Fruit fly (Drosophila melanogaster) whole organism, embryonic: ENCODE results near the gene nmdyn-D7.

Experiments used
- BEAF-32 ChIP-seq: fragments of 200-800 bp; sonication (Bioruptor generic); optimal IDR thresholded peaks from 3 replicates; lab custom pipeline; 2017; ENCODE audit warnings: missing biosample characterization, missing genetic modification characterization, mild to moderate bottlenecking, moderate library complexity, missing genetic modification reagents
- CG10431 ChIP-seq: fragments of 200-800 bp; sonication (Bioruptor generic); optimal IDR thresholded peaks from 3 replicates; lab custom pipeline; 2018; ENCODE audit warnings: missing biosample characterization, mild to moderate bottlenecking, missing genetic modification characterization
- CG11398 ChIP-seq: fragments of 200-800 bp; sonication (Bioruptor generic); optimal IDR thresholded peaks from 2 replicates; lab custom pipeline; 2016; ENCODE audit warnings: missing biosample characterization, missing genetic modification characterization
- CG11695 ChIP-seq: fragments of 200-800 bp; sonication (Bioruptor generic); IDR thresholded peaks from 3 replicates; pipeline ENCODE4 v1.3.6; 2022; ENCODE audit warnings: missing biosample characterization, missing genetic modification characterization
- CG12104 ChIP-seq: fragments of 200-800 bp; sonication (Bioruptor generic); optimal IDR thresholded peaks from 3 replicates; lab custom pipeline; 2016; ENCODE audit warnings: missing biosample characterization, missing genetic modification characterization
- CG12299 ChIP-seq: fragments of 200-800 bp; sonication (Bioruptor generic); optimal IDR thresholded peaks from 2 replicates; lab custom pipeline; 2018; ENCODE audit warnings: missing biosample characterization, mild to moderate bottlenecking, missing genetic modification characterization
- CG13123 ChIP-seq: fragments of 200-800 bp; sonication (Bioruptor generic); optimal IDR thresholded peaks from 2 replicates; lab custom pipeline; 2016; ENCODE audit warnings: missing biosample characterization, missing genetic modification characterization
- CG1647 ChIP-seq: fragments of 200-800 bp; sonication (Bioruptor generic); optimal IDR thresholded peaks from 3 replicates; lab custom pipeline; 2016; ENCODE audit warnings: missing biosample characterization, missing genetic modification characterization
- CG18011 ChIP-seq: fragments of 200-800 bp; sonication (Bioruptor generic); optimal IDR thresholded peaks from 2 replicates; lab custom pipeline; 2017; ENCODE audit warnings: missing biosample characterization, missing genetic modification characterization, mild to moderate bottlenecking, moderate library complexity, missing genotype
- CG2129 ChIP-seq: fragments of 200-800 bp; sonication (Bioruptor generic); IDR thresholded peaks from 2 replicates; pipeline ENCODE4 v1.3.6; 2022; ENCODE audit warnings: missing biosample characterization, missing genetic modification characterization; ENCODE audit not compliant: partially characterized antibody
- CG2889 ChIP-seq: fragments of 200-800 bp; sonication (Bioruptor generic); IDR thresholded peaks from 3 replicates; pipeline ENCODE4 v1.3.6; 2022; ENCODE audit warnings: missing biosample characterization, missing genetic modification characterization
- CG31388 ChIP-seq: fragments of 200-800 bp; sonication (Bioruptor generic); optimal IDR thresholded peaks from 2 replicates; lab custom pipeline; 2016; ENCODE audit warnings: missing biosample characterization, missing genetic modification characterization
- CG31441 ChIP-seq: fragments of 200-800 bp; sonication (Bioruptor generic); IDR thresholded peaks from 2 replicates; pipeline ENCODE4 v1.3.6; 2022; ENCODE audit warnings: missing biosample characterization, missing genetic modification characterization
- CG32767 ChIP-seq: fragments of 200-800 bp; sonication (Bioruptor generic); IDR thresholded peaks from 2 replicates; pipeline ENCODE4 v1.3.6; 2022; ENCODE audit warnings: missing biosample characterization, missing genetic modification characterization
- CG33213 ChIP-seq: fragments of 200-800 bp; sonication (Bioruptor generic); optimal IDR thresholded peaks from 3 replicates; lab custom pipeline; 2016; ENCODE audit warnings: missing biosample characterization, missing genetic modification characterization
- CG33557 ChIP-seq: fragments of 200-800 bp; sonication (Bioruptor generic); optimal IDR thresholded peaks from 2 replicates; lab custom pipeline; 2019; ENCODE audit warnings: missing biosample characterization, mild to moderate bottlenecking, missing genetic modification characterization, moderate library complexity
- CG3726 ChIP-seq: fragments of 200-800 bp; sonication (Bioruptor generic); IDR thresholded peaks from 3 replicates; pipeline ENCODE4, ENCODE4 v1.3.6; 2022; ENCODE audit warnings: missing biosample characterization, missing genetic modification characterization
- CG6254 ChIP-seq: fragments of 200-800 bp; sonication (Bioruptor generic); optimal IDR thresholded peaks from 3 replicates; lab custom pipeline; 2017; ENCODE audit warnings: mild to moderate bottlenecking, missing biosample characterization, missing genetic modification reagents, missing genetic modification characterization
- CG6272 ChIP-seq: fragments of 200-800 bp; sonication (Bioruptor generic); IDR thresholded peaks from 2 replicates; pipeline ENCODE4 v1.3.6; 2022; ENCODE audit warnings: missing biosample characterization, missing genetic modification characterization
- CG9932 ChIP-seq: fragments of 200-800 bp; sonication (Bioruptor generic); IDR thresholded peaks from 2 replicates; pipeline ENCODE4 v1.3.6; 2022; ENCODE audit warnings: missing biosample characterization, missing genetic modification characterization
- CoRest ChIP-seq: fragments of 200-800 bp; sonication (Bioruptor generic); optimal IDR thresholded peaks from 3 replicates; lab custom pipeline; 2018; ENCODE audit warnings: missing biosample characterization, mild to moderate bottlenecking, missing genetic modification characterization, moderate library complexity
- Dbx ChIP-seq: fragments of 200-800 bp; sonication (Bioruptor generic); IDR thresholded peaks from 3 replicates; pipeline ENCODE4 v1.3.6; 2022; ENCODE audit warnings: missing biosample characterization, missing genetic modification characterization
- Doc3 ChIP-seq: fragments of 200-800 bp; sonication (Bioruptor generic); IDR thresholded peaks from 3 replicates; pipeline ENCODE4 v1.3.6; 2022; ENCODE audit warnings: missing biosample characterization, missing genetic modification characterization; ENCODE audit not compliant: partially characterized antibody
- Dp ChIP-seq: fragments of 200-800 bp; sonication (Bioruptor generic); optimal IDR thresholded peaks from 2 replicates; lab custom pipeline; 2018; ENCODE audit warnings: missing biosample characterization, mild to moderate bottlenecking, missing genetic modification characterization, moderate library complexity
- H15 ChIP-seq: fragments of 200-800 bp; sonication (Bioruptor generic); IDR thresholded peaks from 3 replicates; pipeline ENCODE4 v1.3.6; 2022; ENCODE audit warnings: missing biosample characterization, missing genetic modification characterization
- Hr39 ChIP-seq: fragments of >200 bp; optimal IDR thresholded peaks from 2 replicates; lab custom pipeline; 2017
- MESR4 ChIP-seq: fragments of 200-800 bp; sonication (Bioruptor generic); optimal IDR thresholded peaks from 2 replicates; lab custom pipeline; 2018; ENCODE audit warnings: missing biosample characterization, mild to moderate bottlenecking, missing genetic modification characterization, moderate library complexity
- NC2β ChIP-seq: fragments of 200-800 bp; sonication (Bioruptor generic); optimal IDR thresholded peaks from 2 replicates; lab custom pipeline; 2016; ENCODE audit warnings: missing biosample characterization, missing genetic modification characterization
- NfI ChIP-seq: fragments of 200-800 bp; sonication (Bioruptor generic); optimal IDR thresholded peaks from 3 replicates; lab custom pipeline; 2018; ENCODE audit warnings: missing biosample characterization, mild to moderate bottlenecking, missing genetic modification characterization, moderate library complexity
- Sin3A ChIP-seq: fragments of >200 bp; optimal IDR thresholded peaks from 2 replicates; lab custom pipeline; 2018
- Vsx1 ChIP-seq: fragments of 200-800 bp; sonication (Bioruptor generic); optimal IDR thresholded peaks from 2 replicates; lab custom pipeline; 2017; ENCODE audit warnings: missing biosample characterization, mild to moderate bottlenecking, missing genetic modification characterization, missing genetic modification reagents
- Xrp1 ChIP-seq: fragments of 200-800 bp; sonication (Bioruptor generic); IDR thresholded peaks from 2 replicates; pipeline ENCODE4 v1.3.6; 2022; ENCODE audit warnings: missing biosample characterization, missing genetic modification characterization
- ab ChIP-seq: fragments of 200-800 bp; sonication (Bioruptor generic); optimal IDR thresholded peaks from 2 replicates; lab custom pipeline; 2016; ENCODE audit warnings: missing biosample characterization, missing genetic modification characterization
- cas ChIP-seq: fragments of 200-800 bp; sonication (Bioruptor generic); IDR thresholded peaks from 2 replicates; pipeline ENCODE4 v1.3.6; 2022; ENCODE audit warnings: missing biosample characterization, missing genetic modification characterization
- caup ChIP-seq: fragments of 200-800 bp; sonication (Bioruptor generic); optimal IDR thresholded peaks from 3 replicates; lab custom pipeline; 2017; ENCODE audit warnings: missing biosample characterization, mild to moderate bottlenecking, missing genetic modification characterization, moderate library complexity; ENCODE audit not compliant: severe bottlenecking
- cg ChIP-seq: fragments of 200-800 bp; sonication (Bioruptor generic); optimal IDR thresholded peaks from 3 replicates; lab custom pipeline; 2019; ENCODE audit warnings: missing biosample characterization, mild to moderate bottlenecking, missing genetic modification characterization, moderate library complexity
- chn ChIP-seq: fragments of 200-800 bp; sonication (Bioruptor generic); optimal IDR thresholded peaks from 2 replicates; lab custom pipeline; 2016; ENCODE audit warnings: missing biosample characterization, missing genetic modification characterization
- ci ChIP-seq: fragments of 200-800 bp; sonication (Bioruptor generic); IDR thresholded peaks from 3 replicates; pipeline ENCODE4 v1.3.6; 2022; ENCODE audit warnings: missing biosample characterization, missing genetic modification characterization
- disco-r ChIP-seq: fragments of 200-800 bp; sonication (Bioruptor generic); optimal IDR thresholded peaks from 2 replicates; lab custom pipeline; 2016; ENCODE audit warnings: missing biosample characterization, missing genetic modification characterization
- fd102C ChIP-seq: fragments of 200-800 bp; sonication (Bioruptor generic); optimal IDR thresholded peaks from 2 replicates; lab custom pipeline; 2018; ENCODE audit warnings: missing biosample characterization, mild to moderate bottlenecking, missing genetic modification characterization, moderate library complexity
- ham ChIP-seq: fragments of 200-800 bp; sonication (Bioruptor generic); IDR thresholded peaks from 2 replicates; pipeline ENCODE4 v1.3.6; 2022; ENCODE audit warnings: missing biosample characterization, missing genetic modification characterization
- hb ChIP-seq: fragments of 200-800 bp; sonication (Bioruptor generic); IDR thresholded peaks from 3 replicates; pipeline ENCODE4 v1.3.6; 2022; ENCODE audit warnings: missing biosample characterization, missing genetic modification characterization; ENCODE audit not compliant: partially characterized antibody
- jigr1 ChIP-seq: fragments of 200-800 bp; sonication (Bioruptor generic); IDR thresholded peaks from 3 replicates; pipeline ENCODE4 v1.3.6; 2022; ENCODE audit warnings: missing biosample characterization, missing genetic modification characterization
- kah ChIP-seq: fragments of 200-800 bp; sonication (Bioruptor generic); optimal IDR thresholded peaks from 2 replicates; lab custom pipeline; 2018; ENCODE audit warnings: missing biosample characterization, mild to moderate bottlenecking, missing genetic modification characterization
- lilli ChIP-seq: fragments of 200-800 bp; sonication (Bioruptor generic); optimal IDR thresholded peaks from 3 replicates; lab custom pipeline; 2016; ENCODE audit warnings: missing biosample characterization, missing genetic modification characterization
- sens ChIP-seq: fragments of 200-800 bp; sonication (Bioruptor generic); peaks from one replicate; lab custom pipeline; 2016; ENCODE audit warnings: missing biosample characterization, missing genetic modification characterization
- ssp ChIP-seq: fragments of 200-800 bp; sonication (Bioruptor generic); IDR thresholded peaks from 2 replicates; pipeline ENCODE4 v1.3.6; 2022; ENCODE audit warnings: missing biosample characterization, missing genetic modification characterization
- tap ChIP-seq: fragments of 200-800 bp; optimal IDR thresholded peaks from 3 replicates; lab custom pipeline; 2019; ENCODE audit warnings: missing biosample characterization, mild to moderate bottlenecking, missing genetic modification characterization, moderate library complexity
- tna ChIP-seq: fragments of 200-800 bp; sonication (Bioruptor generic); IDR thresholded peaks from 2 replicates; pipeline ENCODE4 v1.3.6; 2022; ENCODE audit warnings: missing biosample characterization, missing genetic modification characterization; ENCODE audit not compliant: partially characterized antibody
- toy ChIP-seq: fragments of 200-800 bp; sonication (Bioruptor generic); IDR thresholded peaks from 2 replicates; pipeline ENCODE4 v1.3.6; 2022; ENCODE audit warnings: missing biosample characterization, missing genetic modification characterization
- trh ChIP-seq: fragments of 200-800 bp; sonication (Bioruptor generic); optimal IDR thresholded peaks from 2 replicates; lab custom pipeline; 2016; ENCODE audit warnings: missing biosample characterization, missing genetic modification characterization

Gene nmdyn-D7

DNA sequence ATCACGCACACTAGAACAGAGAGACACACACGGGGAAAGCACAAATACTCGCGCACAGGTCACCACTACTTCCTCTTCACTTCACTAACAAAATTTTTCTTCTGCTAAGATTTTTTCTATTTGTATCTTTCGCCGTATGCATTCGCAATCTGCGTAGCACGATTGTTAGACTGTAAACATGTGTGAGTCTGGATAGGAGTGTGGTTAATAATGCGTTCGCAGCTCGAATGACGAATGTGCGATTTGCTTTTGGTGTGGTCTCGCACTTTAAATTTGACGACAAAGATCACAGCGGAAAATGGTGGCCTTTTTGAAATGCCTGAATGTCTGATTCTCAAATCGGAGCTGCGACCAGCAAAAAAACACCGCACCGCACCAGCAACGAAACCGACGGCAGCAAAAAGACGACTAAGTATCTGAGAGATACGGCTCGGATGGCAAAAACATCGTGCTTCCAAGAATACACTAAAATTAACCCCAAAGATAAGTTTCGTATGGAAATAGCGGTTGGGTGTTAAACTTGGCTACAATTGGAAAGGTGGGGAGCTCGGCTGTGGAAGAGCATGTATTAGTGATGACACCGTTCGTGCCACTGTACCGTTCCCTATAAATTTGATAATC lies 25.4 kb downstream of the nmdyn-D7 start, which contains the start of gene Unc-115a (continued):
- TF ChIP-seq CG33213 (peak; percentile 76), kah (GFP tag; lab: Kevin White, UChicago) (peak; percentile 32), CG33557 (GFP tag; lab: Kevin White, UChicago) (peak; percentile 26), toy (no peak), CG31388 (no peak), CG13123 (no peak), cg (GFP tag; lab: Kevin White, UChicago) (peak; percentile 93), CG11398 (GFP tag; lab: Kevin White, UChicago) (peak; percentile 55), jigr1 (GFP tag; lab: Robert Waterston, UW) (no peak), CG10431 (GFP tag; lab: Kevin White, UChicago) (peak; percentile 32), NfI (GFP tag; lab: Kevin White, UChicago) (peak; percentile 36), tna (GFP tag; lab: Robert Waterston, UW) (no peak), CG6272 (peak; percentile 30; the same call in 1 of the 2 replicates), disco-r (GFP tag; lab: Kevin White, UChicago) (no peak), Sin3A (lab: Kevin White, UChicago) (peak; percentile 38), CoRest (tag; lab: Kevin White, UChicago) (peak; percentile 27), CG3726 (GFP tag; lab: Robert Waterston, UW) (no peak), caup (GFP tag; lab: Kevin White, UChicago) (peak; percentile 61), CG12104 (peak; percentile 29), CG9932 (GFP tag; lab: Robert Waterston, UW) (no peak), CG11695 (GFP tag; lab: Robert Waterston, UW) (no peak), chn (GFP tag; lab: Kevin White, UChicago) (peak; percentile 68), Dbx (GFP tag; lab: Robert Waterston, UW) (no peak), Doc3 (no peak), CG32767 (GFP tag; lab: Robert Waterston, UW) (no peak), BEAF-32 (GFP tag; lab: Kevin White, UChicago) (peak; percentile 92), CG2129 (GFP tag; lab: Robert Waterston, UW) (no peak), lilli (peak; percentile 39), MESR4 (GFP tag; lab: Kevin White, UChicago) (peak; percentile 53), CG18011 (no peak), CG1647 (GFP tag; lab: Kevin White, UChicago) (peak; percentile 36), trh (GFP tag; lab: Kevin White, UChicago) (no peak), fd102C (GFP tag; lab: Kevin White, UChicago) (peak; percentile 22), sens (GFP tag; lab: Kevin White, UChicago) (peak; percentile 93), CG2889 (GFP tag; lab: Robert Waterston, UW) (no peak), hb (GFP tag; lab: Robert Waterston, UW) (no peak), ssp (GFP tag; lab: Robert Waterston, UW) (no peak), CG31441 (GFP tag; lab: Robert Waterston, UW) (no peak), NC2β (GFP tag; lab: Kevin White, UChicago) (peak; percentile 31), H15 (GFP tag; lab: Robert Waterston, UW) (no peak), CG6254 (GFP tag; lab: Kevin White, UChicago) (no peak), tap (tag; lab: Kevin White, UChicago) (no peak), Vsx1 (GFP tag; lab: Kevin White, UChicago) (no peak), Hr39 (lab: Kevin White, UChicago) (no peak), ci (no peak), ham (GFP tag; lab: Robert Waterston, UW) (no peak), CG12299 (peak; percentile 52), ab (GFP tag; lab: Kevin White, UChicago) (no peak), cas (GFP tag; lab: Robert Waterston, UW) (no peak), Xrp1 (no peak), Dp (peak; percentile 41)
